Worm (Caenorhabditis elegans) whole organism, early embryonic: Measurements from ENCODE around the gene ZK1037.6.

Experiments used
- B0310.2 ChIP-seq: sonication (generic microtip); optimal IDR thresholded peaks from 2 replicates; lab custom pipeline; 2016; ENCODE audit warnings: mild to moderate bottlenecking, missing genetic modification characterization, missing compliant biosample characterization
- F13C5.2 ChIP-seq: sonication (generic microtip); optimal IDR thresholded peaks from 2 replicates; lab custom pipeline; 2017; ENCODE audit warnings: mild to moderate bottlenecking, missing genetic modification characterization, inconsistent platforms, missing compliant biosample characterization
- ama-1 ChIP-seq: fragments of 150-350 bp; optimal IDR thresholded peaks from 2 replicates; lab custom pipeline; 2014
- ceh-13 ChIP-seq: fragments of 200-800 bp; sonication (Bioruptor generic); optimal IDR thresholded peaks from 2 replicates; lab custom pipeline; 2018; ENCODE audit warnings: mild to moderate bottlenecking, missing genetic modification characterization, missing compliant biosample characterization
- ceh-36 ChIP-seq: sonication (generic microtip); optimal IDR thresholded peaks from 2 replicates; lab custom pipeline; 2016; ENCODE audit warnings: missing genetic modification characterization, inconsistent platforms, missing compliant biosample characterization
- ets-7 ChIP-seq: sonication (generic microtip); optimal IDR thresholded peaks from 2 replicates; lab custom pipeline; 2016; ENCODE audit warnings: missing genotype, missing genetic modification characterization, missing compliant biosample characterization
- flt-1 ChIP-seq: fragments of 200-800 bp; sonication (Bioruptor generic); IDR thresholded peaks from 2 replicates; pipeline ENCODE4 v1.3.6; 2022; ENCODE audit warnings: missing genetic modification characterization, missing compliant biosample characterization
- hmbx-1 ChIP-seq: sonication (generic microtip); optimal IDR thresholded peaks from 2 replicates; lab custom pipeline; 2016; ENCODE audit warnings: mild to moderate bottlenecking, missing genetic modification characterization, missing compliant biosample characterization
- hmg-4 ChIP-seq: fragments of 200-800 bp; sonication (Bioruptor generic); optimal IDR thresholded peaks from 2 replicates; lab custom pipeline; 2018; ENCODE audit warnings: mild to moderate bottlenecking, missing genetic modification characterization, missing compliant biosample characterization
- scrt-1 ChIP-seq: fragments of 200-800 bp; sonication (Bioruptor generic); IDR thresholded peaks from 2 replicates; pipeline ENCODE4 v1.3.6; 2022; ENCODE audit warnings: missing genetic modification characterization, missing compliant biosample characterization
- sea-1 ChIP-seq: fragments of 200-800 bp; sonication (Bioruptor generic); conservative IDR thresholded peaks from 2 replicates; pipeline ENCODE4 v1.3.6; 2022; ENCODE audit warnings: missing genetic modification characterization, missing compliant biosample characterization
- tbx-11 ChIP-seq: fragments of 200-800 bp; sonication (Bioruptor generic); IDR thresholded peaks from 2 replicates; pipeline ENCODE4 v1.3.6; 2022; ENCODE audit warnings: missing genetic modification characterization, missing compliant biosample characterization
- tra-4 ChIP-seq: sonication (generic microtip); optimal IDR thresholded peaks from 2 replicates; lab custom pipeline; 2017; ENCODE audit warnings: missing genetic modification characterization, missing compliant biosample characterization

DNA sequence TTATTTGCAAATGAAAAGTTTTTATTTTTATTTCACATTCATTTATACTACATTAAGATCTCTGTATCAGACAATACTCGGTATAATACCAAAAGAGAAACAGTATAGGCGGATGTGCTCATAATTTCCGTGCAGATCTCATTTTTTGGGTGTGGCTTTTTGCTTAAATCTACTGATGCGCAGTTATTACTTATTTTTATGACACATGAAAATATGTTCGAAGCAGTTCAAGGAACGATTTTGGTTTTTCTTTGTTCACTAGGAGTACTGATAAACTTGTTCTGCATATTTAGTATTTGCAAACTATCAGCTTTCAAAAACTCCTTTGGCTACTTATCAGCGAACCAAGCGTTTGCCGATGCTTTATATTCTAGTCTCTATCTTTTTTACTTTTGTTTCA lies 24.8 kb upstream of the ZK1037.6 start, which contains the start of gene srx-58:
- TF ChIP-seq ceh-36 (tag; lab: Kevin White, UChicago): no peak
- no peak for TF ChIP-seq hmbx-1 (tag; lab: Kevin White, UChicago)
- no peak for TF ChIP-seq ama-1 (lab: Kevin White, UChicago)
- TF ChIP-seq flt-1: no peak
- no peak for TF ChIP-seq ceh-13 (GFP tag; lab: Kevin White, UChicago)
- TF ChIP-seq tbx-11 (GFP tag; lab: Robert Waterston, UW): no peak
- no peak for TF ChIP-seq B0310.2
- no peak for TF ChIP-seq ets-7 (tag; lab: Kevin White, UChicago)
- no peak for TF ChIP-seq F13C5.2
- TF ChIP-seq tra-4 (tag; lab: Kevin White, UChicago): no peak
- TF ChIP-seq scrt-1 (GFP tag; lab: Robert Waterston, UW): no peak
- TF ChIP-seq sea-1 (GFP tag; lab: Robert Waterston, UW): no peak
- no peak for TF ChIP-seq hmg-4 (GFP tag; lab: Kevin White, UChicago)
